Worm (Caenorhabditis elegans) whole organism, L1 larva: ENCODE data around the gene C54E4.4.

Experiments used
- C04F5.9 ChIP-seq: sonication (generic microtip); optimal IDR thresholded peaks from 2 replicates; lab custom pipeline; 2016; ENCODE audit warnings: missing genetic modification characterization, missing compliant biosample characterization
- C16A3.4 ChIP-seq: fragments of 150-350 bp; optimal IDR thresholded peaks from 2 replicates; lab custom pipeline; 2014; ENCODE audit warnings: missing biosample characterization, missing genetic modification characterization
- Y116A8C.19 ChIP-seq: sonication (generic microtip); optimal IDR thresholded peaks from 2 replicates; lab custom pipeline; 2016; ENCODE audit warnings: missing compliant biosample characterization, missing genetic modification characterization, borderline replicate concordance
- aly-2 ChIP-seq: fragments of 150-350 bp; optimal IDR thresholded peaks from 2 replicates; lab custom pipeline; 2014; ENCODE audit warnings: missing biosample characterization, missing genetic modification characterization
- ama-1 ChIP-seq: fragments of 150-350 bp; optimal IDR thresholded peaks from 2 replicates; lab custom pipeline; 2014
- blmp-1 ChIP-seq: fragments of 150-350 bp; optimal IDR thresholded peaks from 2 replicates; lab custom pipeline; 2014; ENCODE audit warnings: missing biosample characterization, missing genetic modification characterization
- ceh-63 ChIP-seq: fragments of 200-800 bp; sonication (Bioruptor generic); optimal IDR thresholded peaks from 2 replicates; lab custom pipeline; 2018; ENCODE audit warnings: mild to moderate bottlenecking, missing genetic modification characterization, missing compliant biosample characterization
- ceh-82 ChIP-seq, 3 experiments: fragments of 150-350 bp in 1 of 3; sonication (generic microtip) in 2 of 3; optimal IDR thresholded peaks; 2 replicates each; lab custom pipeline; 2014 to 2017; ENCODE audit warnings: missing biosample characterization in 3 of 3, missing genetic modification characterization in 3 of 3
- ceh-88 ChIP-seq: fragments of 200-800 bp; sonication (Bioruptor generic); IDR thresholded peaks from 2 replicates; pipeline ENCODE4 v1.3.6; 2022; ENCODE audit warnings: missing genetic modification characterization, missing compliant biosample characterization
- ceh-90 ChIP-seq: sonication (generic microtip); optimal IDR thresholded peaks from 2 replicates; lab custom pipeline; 2016; ENCODE audit warnings: missing genetic modification characterization, missing compliant biosample characterization
- ces-1 ChIP-seq: fragments of 150-350 bp; optimal IDR thresholded peaks from 2 replicates; lab custom pipeline; 2014; ENCODE audit warnings: missing biosample characterization, missing genetic modification reagents, missing genetic modification characterization
- dsc-1 ChIP-seq: sonication (generic microtip); optimal IDR thresholded peaks from 2 replicates; lab custom pipeline; 2016; ENCODE audit warnings: mild to moderate bottlenecking, missing genetic modification characterization, missing compliant biosample characterization
- efl-1 ChIP-seq, 4 experiments: fragments of 150-350 bp; optimal IDR thresholded peaks in 3 of 4; peaks in 1 of 4; 1 replicate in 1 of 4; 2 replicates in 3 of 4; lab custom pipeline; 2014; ENCODE audit warnings: missing biosample characterization in 2 of 4, missing genetic modification characterization in 2 of 4, missing genetic modification reagents in 2 of 4
- efl-3 ChIP-seq: fragments of 200-800 bp; sonication (Bioruptor generic); optimal IDR thresholded peaks from 2 replicates; lab custom pipeline; 2018; ENCODE audit warnings: mild to moderate bottlenecking, missing genetic modification characterization, missing compliant biosample characterization
- elt-2 ChIP-seq: sonication (generic microtip); optimal IDR thresholded peaks from 2 replicates; lab custom pipeline; 2016; ENCODE audit warnings: missing genetic modification characterization, mild to moderate bottlenecking, inconsistent platforms, missing compliant biosample characterization, missing genetic modification reagents
- elt-3 ChIP-seq, 6 experiments: fragments of 150-350 bp in 1 of 6; sonication (generic microtip); optimal IDR thresholded peaks; 2 replicates each; lab custom pipeline; 2017 to 2018; ENCODE audit warnings: missing biosample characterization in 6 of 6, missing genetic modification characterization in 6 of 6, inconsistent platforms in 1 of 6
- fkh-4 ChIP-seq: sonication (generic microtip); optimal IDR thresholded peaks from 2 replicates; lab custom pipeline; 2016; ENCODE audit warnings: missing compliant biosample characterization, missing genetic modification characterization, borderline replicate concordance
- grh-1 ChIP-seq: fragments of 200-800 bp; sonication (Bioruptor generic); IDR thresholded peaks from 2 replicates; pipeline ENCODE4 v1.3.6; 2022; ENCODE audit warnings: missing genetic modification reagents, missing genetic modification characterization, missing compliant biosample characterization
- hlh-17 ChIP-seq: fragments of 200-800 bp; sonication (Bioruptor generic); optimal IDR thresholded peaks from 2 replicates; lab custom pipeline; 2018; ENCODE audit warnings: missing genetic modification characterization, mild to moderate bottlenecking, missing compliant biosample characterization, moderate library complexity, borderline replicate concordance
- jun-1 ChIP-seq: fragments of 150-350 bp; optimal IDR thresholded peaks from 2 replicates; lab custom pipeline; 2014; ENCODE audit warnings: missing biosample characterization, missing genetic modification reagents, missing genetic modification characterization
- lin-13 ChIP-seq: fragments of 150-350 bp; optimal IDR thresholded peaks from 2 replicates; lab custom pipeline; 2014; ENCODE audit warnings: missing biosample characterization, missing genetic modification reagents, missing genetic modification characterization
- lin-14 ChIP-seq: fragments of 200-800 bp; sonication (Bioruptor generic); optimal IDR thresholded peaks from 2 replicates; lab custom pipeline; 2018; ENCODE audit warnings: mild to moderate bottlenecking, missing genetic modification characterization, moderate library complexity, missing compliant biosample characterization
- lin-15B ChIP-seq: fragments of 150-350 bp; sonication (generic microtip); optimal IDR thresholded peaks from 3 replicates; lab custom pipeline; 2014; ENCODE audit warnings: missing biosample characterization, missing genetic modification characterization
- lsy-2 ChIP-seq, 2 experiments: fragments of 150-350 bp; optimal IDR thresholded peaks; 2 replicates each; lab custom pipeline; 2014; ENCODE audit warnings: missing biosample characterization in 2 of 2, missing genetic modification characterization in 2 of 2
- mab-9 ChIP-seq: fragments of 200-800 bp; sonication (Bioruptor generic); IDR thresholded peaks from 2 replicates; pipeline ENCODE4 v1.3.6; 2022; ENCODE audit warnings: missing genetic modification reagents, missing genetic modification characterization, missing compliant biosample characterization
- mdl-1 ChIP-seq, 2 experiments: fragments of 150-350 bp; optimal IDR thresholded peaks; 2 replicates each; lab custom pipeline; 2014 to 2017; ENCODE audit warnings: missing biosample characterization in 2 of 2, missing genetic modification characterization in 2 of 2, inconsistent platforms in 1 of 2
- mef-2 ChIP-seq: fragments of 150-350 bp; optimal IDR thresholded peaks from 2 replicates; lab custom pipeline; 2014; ENCODE audit warnings: missing biosample characterization, missing genetic modification characterization
- mep-1 ChIP-seq: fragments of 150-350 bp; optimal IDR thresholded peaks from 2 replicates; lab custom pipeline; 2014; ENCODE audit warnings: missing biosample characterization, missing genetic modification characterization
- nhr-11 ChIP-seq: fragments of 150-350 bp; optimal IDR thresholded peaks from 2 replicates; lab custom pipeline; 2014; ENCODE audit warnings: missing biosample characterization, missing genetic modification characterization
- nhr-47 ChIP-seq: sonication (generic microtip); optimal IDR thresholded peaks from 2 replicates; lab custom pipeline; 2016; ENCODE audit warnings: mild to moderate bottlenecking, missing genetic modification characterization, moderate library complexity, missing compliant biosample characterization
- nhr-77 ChIP-seq: fragments of 150-350 bp; optimal IDR thresholded peaks from 2 replicates; lab custom pipeline; 2014; ENCODE audit warnings: missing biosample characterization, missing genetic modification characterization
- pax-3 ChIP-seq: fragments of 200-800 bp; sonication (Bioruptor generic); optimal IDR thresholded peaks from 2 replicates; lab custom pipeline; 2018; ENCODE audit warnings: mild to moderate bottlenecking, missing genetic modification characterization, moderate library complexity, missing compliant biosample characterization
- rnt-1 ChIP-seq: sonication (generic microtip); optimal IDR thresholded peaks from 2 replicates; lab custom pipeline; 2016; ENCODE audit warnings: mild to moderate bottlenecking, missing genetic modification characterization, moderate library complexity, missing compliant biosample characterization
- skn-1 ChIP-seq: fragments of 150-350 bp; optimal IDR thresholded peaks from 2 replicates; lab custom pipeline; 2014; ENCODE audit warnings: missing biosample characterization, missing genetic modification characterization
- snpc-4 ChIP-seq: fragments of 150-350 bp; optimal IDR thresholded peaks from 2 replicates; lab custom pipeline; 2014; ENCODE audit warnings: missing biosample characterization, missing genetic modification characterization
- snu-23 ChIP-seq: sonication (generic microtip); optimal IDR thresholded peaks from 2 replicates; lab custom pipeline; 2016; ENCODE audit warnings: missing genetic modification characterization, missing compliant biosample characterization
- sup-37 ChIP-seq: fragments of 200-800 bp; sonication (Bioruptor generic); optimal IDR thresholded peaks from 2 replicates; lab custom pipeline; 2018; ENCODE audit warnings: mild to moderate bottlenecking, missing genetic modification characterization, missing compliant biosample characterization
- tbx-2 ChIP-seq: sonication (generic microtip); optimal IDR thresholded peaks from 2 replicates; lab custom pipeline; 2016; ENCODE audit warnings: missing genetic modification characterization, missing compliant biosample characterization
- tlp-1 ChIP-seq: fragments of 150-350 bp; optimal IDR thresholded peaks from 2 replicates; lab custom pipeline; 2014; ENCODE audit warnings: missing biosample characterization, missing genetic modification characterization
- unc-130 ChIP-seq: fragments of 150-350 bp; optimal IDR thresholded peaks from 2 replicates; lab custom pipeline; 2017; ENCODE audit warnings: missing biosample characterization, missing genetic modification characterization, inconsistent platforms
- unc-62 ChIP-seq: fragments of 150-350 bp; optimal IDR thresholded peaks from 2 replicates; lab custom pipeline; 2014; ENCODE audit warnings: missing biosample characterization, missing genetic modification reagents, missing genetic modification characterization
- unc-86 ChIP-seq: sonication (generic microtip); optimal IDR thresholded peaks from 2 replicates; lab custom pipeline; 2016; ENCODE audit warnings: missing genetic modification characterization, missing compliant biosample characterization
- vab-15 ChIP-seq: sonication (generic microtip); optimal IDR thresholded peaks from 2 replicates; lab custom pipeline; 2017; ENCODE audit warnings: missing genotype, mild to moderate bottlenecking, missing genetic modification characterization, missing compliant biosample characterization
- xbp-1 ChIP-seq: sonication (generic microtip); optimal IDR thresholded peaks from 2 replicates; lab custom pipeline; 2016; ENCODE audit warnings: missing genetic modification characterization, missing compliant biosample characterization
- zag-1 ChIP-seq: fragments of 150-350 bp; optimal IDR thresholded peaks from 2 replicates; lab custom pipeline; 2014; ENCODE audit warnings: missing biosample characterization, missing genetic modification characterization
- ztf-4 ChIP-seq: fragments of 150-350 bp; optimal IDR thresholded peaks from 2 replicates; lab custom pipeline; 2014; ENCODE audit warnings: missing biosample characterization, missing genetic modification characterization

The C54E4.4 gene

DNA sequence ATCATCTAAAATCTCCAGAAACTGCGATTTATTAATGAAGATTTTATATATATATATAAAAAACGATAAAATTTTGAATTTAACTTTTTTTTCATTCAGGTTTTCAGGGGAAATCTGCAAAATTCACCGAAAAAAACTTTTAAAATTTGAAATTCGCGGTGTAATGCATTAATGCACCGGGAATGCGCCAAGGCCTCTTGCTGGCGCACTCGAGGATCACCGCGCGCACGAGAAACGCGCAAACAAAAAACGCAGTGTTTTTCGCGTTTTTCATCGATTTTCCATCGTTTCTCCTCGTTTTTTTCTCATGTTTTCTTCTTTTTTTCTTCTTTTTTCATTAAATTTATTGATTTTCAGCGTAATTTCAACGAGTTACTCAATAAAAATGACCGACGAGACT is 9.1 kb upstream of the C54E4.4 start, which contains the start of gene hrpu-2 (continued):
- TF ChIP-seq nhr-11 (peak; percentile 64), zag-1 (tag; lab: Kevin White, UChicago) (no peak), ceh-90 (tag; lab: Kevin White, UChicago) (peak; percentile 67), ceh-82 (tag; optimal IDR thresholded peaks at IDR 0.05; lab: Kevin White, UChicago) (peak; percentile 86 to 94 (median 93)), lsy-2 (tag; optimal IDR thresholded peaks at IDR 0.05; lab: Kevin White, UChicago) (peak; percentile 91 to 93), C04F5.9 (tag; lab: Kevin White, UChicago) (peak; percentile 73), blmp-1 (peak; percentile 58), mef-2 (peak; percentile 42), tlp-1 (no peak), lin-13 (GFP tag; lab: Kevin White, UChicago) (peak; percentile 90), unc-86 (tag; lab: Kevin White, UChicago) (peak; percentile 88), elt-3 (tag; optimal IDR thresholded peaks at IDR 0.05; lab: Kevin White, UChicago) (peak in 2 of 6 experiments; percentile 54 to 77), vab-15 (tag; lab: Kevin White, UChicago) (no peak), jun-1 (tag; lab: Kevin White, UChicago) (peak; percentile 85), efl-1 (optimal IDR thresholded peaks at IDR 0.05; lab: Kevin White, UChicago) (peak; percentile 98 to 99), efl-1 (GFP tag; optimal IDR thresholded peaks at IDR 0.05 in 1 of 2; lab: Kevin White, UChicago) (peak; percentile 98 to 100), ceh-63 (no peak), rnt-1 (tag; lab: Kevin White, UChicago) (peak; percentile 96), dsc-1 (tag; lab: Kevin White, UChicago) (peak; percentile 91), unc-130 (peak; percentile 11), C16A3.4 (peak; percentile 75), elt-2 (peak; percentile 70), efl-3 (no peak), grh-1 (GFP tag; lab: Robert Waterston, UW) (peak; percentile 91), snu-23 (GFP tag; lab: Kevin White, UChicago) (peak; percentile 92), snpc-4 (peak; percentile 78), ceh-88 (GFP tag; lab: Robert Waterston, UW) (peak; percentile 60), fkh-4 (tag; lab: Kevin White, UChicago) (peak; percentile 24), sup-37 (GFP tag; lab: Kevin White, UChicago) (peak; percentile 84), lin-14 (GFP tag; lab: Kevin White, UChicago) (peak; percentile 87), ces-1 (GFP tag; lab: Kevin White, UChicago) (no peak), pax-3 (tag; lab: Kevin White, UChicago) (peak; percentile 80), lin-15B (tag; lab: Kevin White, UChicago) (peak; percentile 75), xbp-1 (peak; percentile 86), aly-2 (tag; lab: Kevin White, UChicago) (peak; percentile 85), mdl-1 (tag; optimal IDR thresholded peaks at IDR 0.05; lab: Kevin White, UChicago) (peak in 1 of 2 experiments; percentile 80), nhr-77 (tag; lab: Kevin White, UChicago) (peak; percentile 65), hlh-17 (GFP tag; lab: Kevin White, UChicago) (no peak), mab-9 (GFP tag; lab: Robert Waterston, UW) (peak; percentile 86), ztf-4 (tag; lab: Kevin White, UChicago) (peak; percentile 75), tbx-2 (tag; lab: Kevin White, UChicago) (peak; percentile 93), mep-1 (peak; percentile 94), skn-1 (tag; lab: Kevin White, UChicago) (peak; percentile 80), Y116A8C.19 (tag; lab: Kevin White, UChicago) (no peak), nhr-47 (tag; lab: Kevin White, UChicago) (peak; percentile 95), ama-1 (lab: Kevin White, UChicago) (peak; percentile 50), unc-62 (GFP tag; lab: Kevin White, UChicago) (no peak)
